Fruit fly (Drosophila melanogaster) whole organism, pupa: ENCODE results near the gene CycE.

Source experiments
- CG10348 ChIP-seq: fragments of 200-800 bp; sonication (Bioruptor generic); IDR thresholded peaks from 2 replicates; pipeline ENCODE4 v1.3.6; 2022; ENCODE audit warnings: missing biosample characterization, missing genetic modification characterization
- CG17806 ChIP-seq: fragments of 200-800 bp; sonication (Bioruptor generic); optimal IDR thresholded peaks from 2 replicates; lab custom pipeline; 2018; ENCODE audit warnings: missing biosample characterization, mild to moderate bottlenecking, missing genetic modification characterization, moderate library complexity
- CG4496 ChIP-seq: fragments of 200-800 bp; sonication (Bioruptor generic); IDR thresholded peaks from 3 replicates; pipeline ENCODE4 v1.3.6; 2022; ENCODE audit warnings: missing biosample characterization, missing genetic modification characterization
- CG8301 ChIP-seq: fragments of 200-800 bp; sonication (Bioruptor generic); optimal IDR thresholded peaks from 2 replicates; lab custom pipeline; 2018; ENCODE audit warnings: missing biosample characterization, mild to moderate bottlenecking, missing genetic modification characterization
- CG9948 ChIP-seq: fragments of 200-800 bp; sonication (Bioruptor generic); optimal IDR thresholded peaks from 2 replicates; lab custom pipeline; 2018; ENCODE audit warnings: missing biosample characterization, mild to moderate bottlenecking, missing genetic modification characterization, moderate library complexity
- Ets98B ChIP-seq: fragments of 200-800 bp; sonication (Bioruptor generic); IDR thresholded peaks from 2 replicates; pipeline ENCODE4 v1.3.6; 2022; ENCODE audit warnings: missing biosample characterization, missing genetic modification characterization

dm6 chr2L:15748261-15748553, 257 bp upstream of the CycE start:
- TF ChIP-seq CG4496 (GFP tag; lab: Robert Waterston, UW): no peak
- TF ChIP-seq CG9948 (tag; lab: Kevin White, UChicago): no peak
- no peak for TF ChIP-seq Ets98B (GFP tag; lab: Robert Waterston, UW)
- TF ChIP-seq CG10348 (GFP tag; lab: Robert Waterston, UW): no peak
- no peak for TF ChIP-seq CG8301
- no peak for TF ChIP-seq CG17806 (tag; lab: Kevin White, UChicago)
